Worm (Caenorhabditis elegans) whole organism, midembryonic: Measurements from ENCODE around the gene R05G6.9.

Source experiments
- cog-1 ChIP-seq: sonication (generic microtip); optimal IDR thresholded peaks from 2 replicates; lab custom pipeline; 2016; ENCODE audit warnings: missing genetic modification characterization, missing compliant biosample characterization
- flt-1 ChIP-seq: fragments of 200-800 bp; sonication (Bioruptor generic); IDR thresholded peaks from 2 replicates; pipeline ENCODE4 v1.3.6; 2022; ENCODE audit warnings: missing genetic modification characterization, missing compliant biosample characterization
- klf-2 ChIP-seq: fragments of 200-800 bp; sonication (Bioruptor generic); conservative IDR thresholded peaks from 2 replicates; pipeline ENCODE4 v1.3.6; 2022; ENCODE audit warnings: missing genetic modification reagents, missing genetic modification characterization, missing compliant biosample characterization
- ref-1 ChIP-seq: fragments of 200-800 bp; sonication (Bioruptor generic); conservative IDR thresholded peaks from 2 replicates; pipeline ENCODE4 v1.3.6; 2022; ENCODE audit warnings: missing genetic modification reagents, missing genetic modification characterization, missing compliant biosample characterization
- ztf-23 ChIP-seq: fragments of 200-800 bp; sonication (Bioruptor generic); IDR thresholded peaks from 2 replicates; pipeline ENCODE4 v1.3.6; 2022; ENCODE audit warnings: missing genetic modification reagents, missing genetic modification characterization, missing compliant biosample characterization

DNA sequence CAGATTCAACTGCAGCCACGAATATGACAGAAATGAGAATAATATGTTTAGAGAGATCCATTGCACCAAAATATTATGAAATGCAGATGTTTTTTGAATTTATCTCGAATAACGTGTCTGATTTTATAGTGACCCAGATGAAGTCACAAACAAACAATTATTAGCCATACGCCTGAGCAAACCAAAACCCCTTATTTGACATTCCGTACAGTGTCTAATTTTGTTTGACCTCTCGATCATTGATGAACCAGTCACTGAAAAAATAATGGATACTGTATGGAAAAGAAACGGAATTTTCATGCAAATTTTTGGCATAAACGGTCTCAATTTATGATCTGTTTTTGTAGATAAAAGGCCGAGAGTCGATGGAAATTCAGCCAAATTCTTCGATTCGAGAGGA, at the start of gene R05G6.9, which contains the start of gene R05G6.3:
- TF ChIP-seq ref-1 (no peak), flt-1 (GFP tag; lab: Robert Waterston, UW) (no peak), ztf-23 (no peak), cog-1 (no peak), klf-2 (GFP tag; lab: Robert Waterston, UW) (no peak)
